Worm (Caenorhabditis elegans) whole organism, L2 larva: ENCODE results near the gene srg-51.

ENCODE experiments used
- Y55F3AM.14 ChIP-seq: fragments of 200-800 bp; sonication (Bioruptor generic); optimal IDR thresholded peaks from 2 replicates; lab custom pipeline; 2018; ENCODE audit warnings: mild to moderate bottlenecking, missing genetic modification characterization, missing compliant biosample characterization
- ama-1 ChIP-seq: fragments of 150-350 bp; optimal IDR thresholded peaks from 2 replicates; lab custom pipeline; 2018; ENCODE audit warnings: inconsistent platforms
- ceh-82 ChIP-seq: fragments of 150-350 bp; optimal IDR thresholded peaks from 2 replicates; lab custom pipeline; 2014; ENCODE audit warnings: missing biosample characterization, missing genetic modification characterization
- crh-2 ChIP-seq: sonication (generic microtip); optimal IDR thresholded peaks from 2 replicates; lab custom pipeline; 2017; ENCODE audit warnings: missing biosample characterization, missing genetic modification characterization
- elt-3 ChIP-seq: sonication (generic microtip); optimal IDR thresholded peaks from 2 replicates; lab custom pipeline; 2017; ENCODE audit warnings: missing biosample characterization, missing genetic modification characterization
- lin-39 ChIP-seq: fragments of 150-350 bp; optimal IDR thresholded peaks from 2 replicates; lab custom pipeline; 2014; ENCODE audit warnings: missing biosample characterization, missing genetic modification reagents, missing genetic modification characterization
- nhr-10 ChIP-seq: sonication (generic microtip); optimal IDR thresholded peaks from 2 replicates; lab custom pipeline; 2017; ENCODE audit warnings: missing biosample characterization, missing genetic modification characterization
- nhr-12 ChIP-seq: fragments of 150-350 bp; optimal IDR thresholded peaks from 2 replicates; lab custom pipeline; 2014; ENCODE audit warnings: missing biosample characterization, missing genetic modification characterization
- nhr-6 ChIP-seq: fragments of 150-350 bp; optimal IDR thresholded peaks from 2 replicates; lab custom pipeline; 2014; ENCODE audit warnings: missing biosample characterization, missing genetic modification characterization
- peb-1 ChIP-seq: fragments of 150-350 bp; optimal IDR thresholded peaks from 2 replicates; lab custom pipeline; 2014; ENCODE audit warnings: missing biosample characterization, missing genetic modification characterization
- unc-62 ChIP-seq: fragments of 150-350 bp; optimal IDR thresholded peaks from 2 replicates; lab custom pipeline; 2014; ENCODE audit warnings: missing biosample characterization, missing genetic modification reagents, missing genetic modification characterization
- ztf-11 ChIP-seq: sonication (generic microtip); optimal IDR thresholded peaks from 2 replicates; lab custom pipeline; 2017; ENCODE audit warnings: missing biosample characterization, missing genetic modification characterization

DNA sequence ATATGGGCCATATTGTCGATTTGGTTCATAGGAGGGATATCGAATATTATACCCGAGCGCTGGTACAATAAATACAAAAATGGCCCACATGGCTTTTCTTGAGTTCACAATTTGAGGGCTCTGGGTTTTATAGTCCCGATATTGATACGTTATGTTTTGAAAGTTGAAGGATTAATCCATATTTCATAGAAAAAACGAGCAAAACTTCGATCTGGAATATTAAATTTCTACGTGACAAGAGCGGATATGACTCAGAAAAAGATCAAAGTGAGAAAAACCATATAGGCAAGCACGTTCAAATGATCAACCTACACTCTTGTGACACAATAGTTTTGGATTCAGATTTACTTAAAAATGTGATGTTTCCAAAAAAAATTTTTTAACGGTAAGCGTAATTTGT, 9.0 kb downstream of the srg-51 start, which contains the start of gene col-135:
- TF ChIP-seq crh-2 (tag; lab: Kevin White, UChicago), result no peak
- TF ChIP-seq nhr-12 (tag; lab: Kevin White, UChicago), result no peak
- no peak for TF ChIP-seq Y55F3AM.14
- TF ChIP-seq ztf-11 (tag; lab: Kevin White, UChicago), result no peak
- TF ChIP-seq ceh-82 (tag; lab: Kevin White, UChicago), result no peak
- no peak for TF ChIP-seq nhr-10 (tag; lab: Kevin White, UChicago)
- TF ChIP-seq lin-39 (tag; lab: Kevin White, UChicago), result no peak
- TF ChIP-seq unc-62 (GFP tag; lab: Kevin White, UChicago), result no peak
- no peak for TF ChIP-seq elt-3 (tag; lab: Kevin White, UChicago)
- no peak for TF ChIP-seq ama-1 (lab: Kevin White, UChicago)
- no peak for TF ChIP-seq peb-1 (tag; lab: Kevin White, UChicago)
- TF ChIP-seq nhr-6, result no peak
